Fruit fly (Drosophila melanogaster): ENCODE results near the gene CG7778.

The CG7778 gene

DNA sequence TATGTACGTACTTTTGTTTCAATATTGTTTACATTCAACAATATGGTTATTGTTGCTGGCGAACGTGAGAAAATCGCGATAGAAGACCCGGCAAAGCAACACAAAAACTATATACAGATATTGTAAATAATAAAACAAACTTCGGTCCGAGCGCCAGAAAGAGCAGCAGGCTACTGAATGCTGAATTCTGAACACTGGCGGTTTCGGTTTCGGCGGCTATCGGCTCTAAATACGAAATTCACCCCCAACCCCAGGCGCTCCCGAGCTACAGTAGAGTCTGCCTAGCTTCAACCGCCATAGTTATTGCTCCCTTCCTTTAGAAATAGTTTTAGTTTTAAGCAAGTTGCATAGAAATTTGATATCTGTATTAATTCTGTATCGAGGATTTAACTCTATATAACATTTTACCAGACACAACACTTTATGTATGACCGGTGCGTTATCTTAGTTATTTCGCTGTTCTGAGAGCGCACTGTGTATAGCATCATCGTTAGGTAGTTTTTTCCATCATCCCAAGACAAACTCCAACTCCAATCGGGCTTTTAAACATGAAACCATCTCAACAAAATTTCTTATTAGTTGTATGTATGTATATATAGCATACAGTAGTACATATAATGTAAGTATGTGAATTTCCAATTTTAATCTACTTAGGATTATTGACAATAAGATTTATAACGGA, 16.0 kb downstream of the CG7778 start, which contains the start of gene CG7627 (continued):
- TF ChIP-seq Lpt (GFP tag; optimal IDR thresholded peaks at IDR 0.05) (no peak), dpn (GFP tag; optimal IDR thresholded peaks at IDR 0.05) (peak; percentile 67 to 77), lov (optimal IDR thresholded peaks at IDR 0.05) (no peak), lov (GFP tag; IDR thresholded peaks at IDR 0.05) (peak; percentile 68; the same call in 2 of the 3 replicates), Hand (GFP tag; optimal IDR thresholded peaks at IDR 0.05) (peak; percentile 62), exex (tag; optimal IDR thresholded peaks at IDR 0.05) (peak; percentile 77), br (optimal IDR thresholded peaks at IDR 0.05) (no peak), CrebB (tag; optimal IDR thresholded peaks at IDR 0.05) (peak; percentile 64), CG4282 (GFP tag; optimal IDR thresholded peaks at IDR 0.05) (no peak), H2.0 (GFP tag; IDR thresholded peaks at IDR 0.05) (peak; percentile 66), crc (GFP tag; optimal IDR thresholded peaks at IDR 0.05) (peak; percentile 68), trh (GFP tag; optimal IDR thresholded peaks at IDR 0.05) (peak; percentile 34), ase (GFP tag; IDR thresholded peaks at IDR 0.05) (peak; percentile 64; the same call in 2 of the 3 replicates), h (optimal IDR thresholded peaks at IDR 0.05) (no peak), CG12236 (GFP tag; optimal IDR thresholded peaks at IDR 0.05) (no peak), amos (GFP tag; IDR thresholded peaks at IDR 0.05; ENCODE audit: partially characterized antibody) (peak; percentile 27; the same call in 1 of the 2 replicates), org-1 (GFP tag; optimal IDR thresholded peaks at IDR 0.05) (peak; percentile 59), chif (GFP tag; optimal IDR thresholded peaks at IDR 0.05) (peak; percentile 56 to 76), CG9932 (GFP tag; IDR thresholded peaks at IDR 0.05) (peak; percentile 83), Dad (GFP tag; optimal IDR thresholded peaks at IDR 0.05) (peak; percentile 61), CG8290 (GFP tag; optimal IDR thresholded peaks at IDR 0.05) (peak; percentile 22), CG8290 (tag; optimal IDR thresholded peaks at IDR 0.05) (peak in 1 of 2 experiments; percentile 71), ro (GFP tag; IDR thresholded peaks at IDR 0.05) (peak; percentile 70), Doc3 (GFP tag; IDR thresholded peaks at IDR 0.05; ENCODE audit: partially characterized antibody) (no peak), Side (GFP tag; optimal IDR thresholded peaks at IDR 0.05) (peak; percentile 70), CG15269 (tag; optimal IDR thresholded peaks at IDR 0.05) (peak; percentile 76), Nf-YA (GFP tag; IDR thresholded peaks at IDR 0.05) (peak; percentile 53; the same call in 1 of the 2 replicates), CG1529 (GFP tag; optimal IDR thresholded peaks at IDR 0.05) (peak; percentile 20), Elba2 (GFP tag; optimal IDR thresholded peaks at IDR 0.05) (peak; percentile 89), fru (optimal IDR thresholded peaks at IDR 0.05) (no peak), CG14441 (GFP tag; IDR thresholded peaks at IDR 0.05) (peak; percentile 80), croc (GFP tag; conservative IDR thresholded peaks at IDR 0.05) (peak; percentile 69), insv (GFP tag; optimal IDR thresholded peaks at IDR 0.05) (peak in 1 of 2 experiments; percentile 82), chn (GFP tag; optimal IDR thresholded peaks at IDR 0.05) (peak; percentile 56), Abd-B (GFP tag; optimal IDR thresholded peaks at IDR 0.05) (peak; percentile 47), CG4707 (GFP tag; optimal IDR thresholded peaks at IDR 0.05) (peak; percentile 37), Dek (tag; optimal IDR thresholded peaks at IDR 0.05) (peak; percentile 65), ac (GFP tag; optimal IDR thresholded peaks at IDR 0.05) (no peak), Hmr (GFP tag; optimal IDR thresholded peaks at IDR 0.05) (peak; percentile 84), CG6813 (GFP tag; optimal IDR thresholded peaks at IDR 0.05) (peak; percentile 78), ftz-f1 (GFP tag; optimal IDR thresholded peaks at IDR 0.05) (no peak), Jarid2 (GFP tag; optimal IDR thresholded peaks at IDR 0.05) (peak; percentile 65), vvl (GFP tag; IDR thresholded peaks at IDR 0.05) (peak; percentile 83), odd (GFP tag; optimal IDR thresholded peaks at IDR 0.05) (peak; percentile 51), CG1024 (GFP tag; IDR thresholded peaks at IDR 0.05) (peak; percentile 46; the same call in 1 of the 2 replicates), Bdp1 (GFP tag; optimal IDR thresholded peaks at IDR 0.05) (peak; percentile 61), Dbx (GFP tag; IDR thresholded peaks at IDR 0.05) (peak; percentile 85), hb (GFP tag; IDR thresholded peaks at IDR 0.05; ENCODE audit: partially characterized antibody) (no peak), B-H1 (GFP tag; IDR thresholded peaks at IDR 0.05) (no peak), luna (GFP tag; optimal IDR thresholded peaks at IDR 0.05) (peak; percentile 1), sug (tag; optimal IDR thresholded peaks at IDR 0.05) (peak; percentile 55), gce (GFP tag; IDR thresholded peaks at IDR 0.05) (peak; percentile 31; the same call in 1 of the 3 replicates)

Data from whole organism, embryonic.